Fruit fly (Drosophila melanogaster) whole organism, embryonic: ENCODE measurements around the gene por.

ENCODE experiments used
- Adf1 ChIP-seq: fragments of 200-800 bp; sonication (Bioruptor generic); IDR thresholded peaks from 2 replicates; pipeline ENCODE4 v1.3.6; 2022; ENCODE audit warnings: missing biosample characterization, missing genetic modification characterization
- Antp ChIP-seq: fragments of 200-800 bp; sonication (Bioruptor generic); optimal IDR thresholded peaks from 3 replicates; lab custom pipeline; 2016; ENCODE audit warnings: missing biosample characterization, missing genetic modification characterization
- Awh ChIP-seq: fragments of 200-800 bp; sonication (Bioruptor generic); IDR thresholded peaks from 2 replicates; pipeline ENCODE4, ENCODE4 v1.3.6; 2022; ENCODE audit warnings: missing biosample characterization, missing genetic modification characterization
- B-H1 ChIP-seq: fragments of 200-800 bp; sonication (Bioruptor generic); IDR thresholded peaks from 3 replicates; pipeline ENCODE4 v1.3.6; 2022; ENCODE audit warnings: missing biosample characterization, missing genetic modification characterization
- Bteb2 ChIP-seq: fragments of 200-800 bp; sonication (Bioruptor generic); optimal IDR thresholded peaks from 2 replicates; lab custom pipeline; 2016; ENCODE audit warnings: missing biosample characterization, missing genetic modification characterization
- CG10959 ChIP-seq: fragments of 200-800 bp; sonication (Bioruptor generic); IDR thresholded peaks from 2 replicates; pipeline ENCODE4 v1.3.6; 2022; ENCODE audit warnings: missing biosample characterization, missing genetic modification characterization
- CG10979 ChIP-seq: fragments of 200-800 bp; sonication (Bioruptor generic); optimal IDR thresholded peaks from 2 replicates; lab custom pipeline; 2018; ENCODE audit warnings: missing biosample characterization, mild to moderate bottlenecking, missing genetic modification characterization, moderate library complexity
- CG11695 ChIP-seq: fragments of 200-800 bp; sonication (Bioruptor generic); IDR thresholded peaks from 3 replicates; pipeline ENCODE4 v1.3.6; 2022; ENCODE audit warnings: missing biosample characterization, missing genetic modification characterization
- CG12299 ChIP-seq: fragments of 200-800 bp; sonication (Bioruptor generic); optimal IDR thresholded peaks from 2 replicates; lab custom pipeline; 2018; ENCODE audit warnings: missing biosample characterization, mild to moderate bottlenecking, missing genetic modification characterization
- CG13424 ChIP-seq: fragments of 200-800 bp; sonication (Bioruptor generic); optimal IDR thresholded peaks from 2 replicates; lab custom pipeline; 2019; ENCODE audit warnings: missing biosample characterization, mild to moderate bottlenecking, missing genetic modification characterization, moderate library complexity
- CG14710 ChIP-seq: fragments of 200-800 bp; sonication (Bioruptor generic); optimal IDR thresholded peaks from 3 replicates; lab custom pipeline; 2019; ENCODE audit warnings: missing biosample characterization, mild to moderate bottlenecking, missing genetic modification characterization, moderate library complexity
- CG18599 ChIP-seq: fragments of 200-800 bp; sonication (Bioruptor generic); optimal IDR thresholded peaks from 3 replicates; lab custom pipeline; 2017; ENCODE audit warnings: missing biosample characterization, missing genetic modification characterization, mild to moderate bottlenecking, moderate library complexity, missing genetic modification reagents
- CG18619 ChIP-seq: fragments of 200-800 bp; sonication (Bioruptor generic); optimal IDR thresholded peaks from 3 replicates; lab custom pipeline; 2017; ENCODE audit warnings: missing biosample characterization, mild to moderate bottlenecking, missing genetic modification characterization
- CG30431 ChIP-seq: fragments of 200-800 bp; sonication (Bioruptor generic); optimal IDR thresholded peaks from 2 replicates; lab custom pipeline; 2017; ENCODE audit warnings: missing biosample characterization, missing genetic modification characterization
- CG3163 ChIP-seq: fragments of 200-800 bp; sonication (Bioruptor generic); optimal IDR thresholded peaks from 3 replicates; lab custom pipeline; 2016; ENCODE audit warnings: missing biosample characterization, missing genetic modification characterization
- CG32772 ChIP-seq: fragments of 200-800 bp; sonication (Bioruptor generic); IDR thresholded peaks from 2 replicates; pipeline ENCODE4 v1.3.6; 2022; ENCODE audit warnings: missing biosample characterization, missing genetic modification characterization
- CG3407 ChIP-seq: fragments of 200-800 bp; sonication (Bioruptor generic); optimal IDR thresholded peaks from 2 replicates; lab custom pipeline; 2018; ENCODE audit warnings: missing biosample characterization, mild to moderate bottlenecking, missing genetic modification characterization
- CG3726 ChIP-seq: fragments of 200-800 bp; sonication (Bioruptor generic); IDR thresholded peaks from 3 replicates; pipeline ENCODE4, ENCODE4 v1.3.6; 2022; ENCODE audit warnings: missing biosample characterization, missing genetic modification characterization
- CG4404 ChIP-seq: fragments of 200-800 bp; sonication (Bioruptor generic); IDR thresholded peaks from 2 replicates; pipeline ENCODE4 v1.3.6; 2022; ENCODE audit warnings: missing biosample characterization, missing genetic modification characterization
- CG5180 ChIP-seq: fragments of 200-800 bp; sonication (Bioruptor generic); optimal IDR thresholded peaks from 3 replicates; lab custom pipeline; 2017; ENCODE audit warnings: missing biosample characterization, missing genetic modification characterization, mild to moderate bottlenecking, moderate library complexity, missing genetic modification reagents
- CG5245 ChIP-seq: fragments of 200-800 bp; sonication (Bioruptor generic); optimal IDR thresholded peaks from 3 replicates; lab custom pipeline; 2016; ENCODE audit warnings: missing biosample characterization, missing genetic modification characterization
- CG6175 ChIP-seq: fragments of 200-800 bp; sonication (Bioruptor generic); IDR thresholded peaks from 3 replicates; pipeline ENCODE4 v1.3.6; 2022; ENCODE audit warnings: missing biosample characterization, missing genetic modification characterization
- CG7745 ChIP-seq: fragments of 200-800 bp; sonication (Bioruptor generic); optimal IDR thresholded peaks from 2 replicates; lab custom pipeline; 2018; ENCODE audit warnings: missing biosample characterization, mild to moderate bottlenecking, missing genetic modification characterization, moderate library complexity
- CG7839 ChIP-seq: fragments of 200-800 bp; sonication (Bioruptor generic); optimal IDR thresholded peaks from 3 replicates; lab custom pipeline; 2018; ENCODE audit warnings: missing biosample characterization, mild to moderate bottlenecking, missing genetic modification characterization, moderate library complexity
- CG8281 ChIP-seq: fragments of 200-800 bp; sonication (Bioruptor generic); optimal IDR thresholded peaks from 2 replicates; lab custom pipeline; 2018; ENCODE audit warnings: missing biosample characterization, mild to moderate bottlenecking, missing genetic modification characterization, moderate library complexity
- CG9215 ChIP-seq: fragments of 200-800 bp; sonication (Bioruptor generic); IDR thresholded peaks from 2 replicates; pipeline ENCODE4 v1.3.6; 2022; ENCODE audit warnings: missing biosample characterization, missing genetic modification characterization
- Lhr ChIP-seq: fragments of 200-800 bp; sonication (Bioruptor generic); optimal IDR thresholded peaks from 3 replicates; lab custom pipeline; 2017; ENCODE audit warnings: mild to moderate bottlenecking, missing biosample characterization, missing genetic modification reagents, missing genetic modification characterization
- Myb ChIP-seq: fragments of 200-800 bp; sonication (Bioruptor generic); optimal IDR thresholded peaks from 2 replicates; lab custom pipeline; 2016; ENCODE audit warnings: missing biosample characterization, missing genetic modification characterization
- NFAT ChIP-seq: fragments of 200-800 bp; sonication (Bioruptor generic); IDR thresholded peaks from 2 replicates; pipeline ENCODE4 v1.3.6; 2022; ENCODE audit warnings: missing biosample characterization, missing genetic modification characterization
- Nf-YA ChIP-seq: fragments of 200-800 bp; sonication (Bioruptor generic); IDR thresholded peaks from 2 replicates; pipeline ENCODE4 v1.3.6; 2022; ENCODE audit warnings: missing biosample characterization, missing genetic modification characterization
- Sry-β ChIP-seq: fragments of 200-800 bp; sonication (Bioruptor generic); optimal IDR thresholded peaks from 2 replicates; lab custom pipeline; 2018; ENCODE audit warnings: missing biosample characterization, mild to moderate bottlenecking, missing genetic modification characterization, moderate library complexity
- Sry-δ ChIP-seq: fragments of 200-800 bp; sonication (Bioruptor generic); optimal IDR thresholded peaks from 2 replicates; lab custom pipeline; 2016; ENCODE audit warnings: missing biosample characterization, missing genetic modification characterization
- Tbp ChIP-seq: fragments of >200 bp; optimal IDR thresholded peaks from 2 replicates; lab custom pipeline; 2018; ENCODE audit warnings: missing biosample characterization, missing genetic modification characterization
- Vsx1 ChIP-seq: fragments of 200-800 bp; sonication (Bioruptor generic); optimal IDR thresholded peaks from 2 replicates; lab custom pipeline; 2017; ENCODE audit warnings: missing biosample characterization, mild to moderate bottlenecking, missing genetic modification characterization, missing genetic modification reagents
- ab ChIP-seq: fragments of 200-800 bp; sonication (Bioruptor generic); optimal IDR thresholded peaks from 2 replicates; lab custom pipeline; 2016; ENCODE audit warnings: missing biosample characterization, missing genetic modification characterization
- ac ChIP-seq: fragments of 200-800 bp; sonication (Bioruptor generic); optimal IDR thresholded peaks from 3 replicates; lab custom pipeline; 2017; ENCODE audit warnings: missing biosample characterization, mild to moderate bottlenecking, missing genetic modification characterization
- cas ChIP-seq: fragments of 200-800 bp; sonication (Bioruptor generic); IDR thresholded peaks from 2 replicates; pipeline ENCODE4 v1.3.6; 2022; ENCODE audit warnings: missing biosample characterization, missing genetic modification characterization
- crol ChIP-seq: fragments of 200-800 bp; sonication (Bioruptor generic); IDR thresholded peaks from 2 replicates; pipeline ENCODE4 v1.3.6; 2022; ENCODE audit warnings: missing biosample characterization, missing genetic modification characterization
- danr ChIP-seq: fragments of 200-800 bp; sonication (Bioruptor generic); IDR thresholded peaks from 2 replicates; pipeline ENCODE4 v1.3.6; 2022; ENCODE audit warnings: missing biosample characterization, missing genetic modification characterization
- disco-r ChIP-seq: fragments of 200-800 bp; sonication (Bioruptor generic); optimal IDR thresholded peaks from 2 replicates; lab custom pipeline; 2016; ENCODE audit warnings: missing biosample characterization, missing genetic modification characterization
- eve ChIP-seq, 2 experiments: fragments of >200 bp; optimal IDR thresholded peaks; 2 replicates each; lab custom pipeline; 2017; ENCODE audit warnings: missing biosample characterization in 2 of 2, missing genetic modification characterization in 2 of 2
- gt ChIP-seq: fragments of 200-800 bp; sonication (Bioruptor generic); IDR thresholded peaks from 2 replicates; pipeline ENCODE4 v1.3.6; 2022; ENCODE audit warnings: missing biosample characterization, missing genetic modification characterization
- kah ChIP-seq: fragments of 200-800 bp; sonication (Bioruptor generic); optimal IDR thresholded peaks from 2 replicates; lab custom pipeline; 2018; ENCODE audit warnings: missing biosample characterization, mild to moderate bottlenecking, missing genetic modification characterization
- luna ChIP-seq: fragments of 200-800 bp; sonication (Bioruptor generic); optimal IDR thresholded peaks from 2 replicates; lab custom pipeline; 2016; ENCODE audit warnings: missing biosample characterization, missing genetic modification characterization
- pan ChIP-seq, 4 experiments: fragments of >200 bp in 3 of 4; fragments of 200-800 bp in 1 of 4; sonication (Bioruptor generic) in 1 of 4; optimal IDR thresholded peaks in 3 of 4; IDR thresholded peaks in 1 of 4; 2 replicates each; pipeline versions ENCODE4 v1.3.6 to Lab custom; 2017 to 2022; ENCODE audit warnings: missing biosample characterization in 2 of 4, missing genetic modification characterization in 2 of 4, mixed read lengths in 1 of 4
- prd ChIP-seq, 3 experiments: fragments of >200 bp in 2 of 3; fragments of 200-800 bp in 1 of 3; sonication (Bioruptor generic) in 1 of 3; optimal IDR thresholded peaks in 2 of 3; IDR thresholded peaks in 1 of 3; 2 replicates in 2 of 3; 3 replicates in 1 of 3; pipeline versions ENCODE4 v1.3.6 to Lab custom; 2017 to 2022; ENCODE audit warnings: missing biosample characterization in 1 of 3, missing genetic modification characterization in 1 of 3
- tio ChIP-seq: fragments of 200-800 bp; sonication (Bioruptor generic); optimal IDR thresholded peaks from 2 replicates; lab custom pipeline; 2017; ENCODE audit warnings: missing biosample characterization, missing genetic modification characterization, inconsistent platforms
- usp ChIP-seq: fragments of >200 bp; optimal IDR thresholded peaks from 2 replicates; lab custom pipeline; 2017; ENCODE audit warnings: missing biosample characterization, missing genetic modification characterization
- zfh2 ChIP-seq: fragments of 200-800 bp; sonication (Bioruptor generic); optimal IDR thresholded peaks from 2 replicates; lab custom pipeline; 2016; ENCODE audit warnings: missing biosample characterization, missing genetic modification characterization

por gene

DNA sequence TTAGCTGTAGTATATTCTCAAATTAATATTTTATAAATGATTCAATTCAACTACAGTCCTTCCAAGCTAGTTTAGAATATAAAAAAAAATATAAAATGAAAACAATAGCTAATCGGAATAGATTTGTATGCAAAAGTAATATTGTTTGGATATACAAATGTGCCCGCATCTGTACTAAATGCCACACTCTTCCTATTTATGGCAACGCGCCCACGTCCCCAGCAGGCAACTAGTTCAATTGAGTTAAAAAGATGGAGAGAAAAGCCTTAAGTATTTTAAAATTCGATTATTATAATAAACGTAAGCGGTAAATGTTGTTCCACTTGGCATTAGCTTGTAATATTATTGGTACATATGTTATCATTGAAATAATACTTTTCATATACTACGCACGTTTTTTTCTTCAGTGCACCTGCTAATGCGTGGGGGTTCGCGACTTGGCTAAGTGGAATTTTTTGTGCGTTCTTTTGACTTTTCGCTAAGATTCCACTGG, 26.0 kb upstream of the por start (continued):
- TF ChIP-seq Bteb2 (GFP tag; lab: Kevin White, UChicago) (peak; percentile 46), CG4404 (GFP tag; lab: Robert Waterston, UW) (0 out of 2 replicates have a peak, but pooled peaks have one; percentile 32), zfh2 (GFP tag; lab: Kevin White, UChicago) (peak; percentile 49), CG3163 (no peak), CG12299 (tag; lab: Kevin White, UChicago) (no peak), luna (GFP tag; lab: Kevin White, UChicago) (no peak), CG9215 (peak; percentile 28; the same call in 1 of the 2 replicates), CG5180 (GFP tag; lab: Kevin White, UChicago) (peak; percentile 25), CG5245 (no peak), CG10979 (tag; lab: Kevin White, UChicago) (peak; percentile 78), Tbp (GFP tag; lab: Kevin White, UChicago) (no peak), cas (no peak), Awh (GFP tag; lab: Robert Waterston, UW) (0 out of 2 replicates have a peak, but pooled peaks have one; percentile 44), Lhr (GFP tag; lab: Kevin White, UChicago) (peak; percentile 14), CG7745 (tag; lab: Kevin White, UChicago) (no peak), tio (GFP tag; lab: Kevin White, UChicago) (peak; percentile 88), CG14710 (tag; lab: Kevin White, UChicago) (peak; percentile 52), CG11695 (GFP tag; lab: Robert Waterston, UW) (peak; percentile 51; the same call in 2 of the 3 replicates), Adf1 (GFP tag; lab: Robert Waterston, UW) (no peak), CG18619 (GFP tag; lab: Kevin White, UChicago) (peak; percentile 66), Antp (GFP tag; lab: Kevin White, UChicago) (peak; percentile 35), CG6175 (GFP tag; lab: Robert Waterston, UW) (0 out of 3 replicates have a peak, but pooled peaks have one; percentile 19), danr (peak; percentile 56; the same call in 1 of the 2 replicates), usp (GFP tag; lab: Kevin White, UChicago) (no peak), Sry-δ (no peak), prd (optimal IDR thresholded peaks at IDR 0.05; lab: Kevin White, UChicago) (no peak), prd (GFP tag; IDR thresholded peaks at IDR 0.05; lab: Robert Waterston, UW) (peak; percentile 52; the same call in 2 of the 3 replicates), CG30431 (GFP tag; lab: Kevin White, UChicago) (peak; percentile 51), CG3726 (GFP tag; lab: Robert Waterston, UW) (0 out of 3 replicates have a peak, but pooled peaks have one; percentile 4), gt (no peak), eve (GFP tag; optimal IDR thresholded peaks at IDR 0.05; lab: Kevin White, UChicago) (peak in 1 of 2 experiments; percentile 84), crol (no peak), CG18599 (GFP tag; lab: Kevin White, UChicago) (peak; percentile 61), disco-r (no peak), ac (no peak), NFAT (GFP tag; lab: Robert Waterston, UW) (peak; percentile 81), CG8281 (peak; percentile 54), Vsx1 (peak; percentile 64), kah (peak; percentile 15), Myb (GFP tag; lab: Kevin White, UChicago) (peak; percentile 8), Nf-YA (GFP tag; lab: Robert Waterston, UW) (no peak), CG32772 (GFP tag; lab: Robert Waterston, UW) (peak; percentile 37; the same call in 1 of the 2 replicates), B-H1 (GFP tag; lab: Robert Waterston, UW) (no peak; the same call in 1 of the 3 replicates), ab (GFP tag; lab: Kevin White, UChicago) (peak; percentile 40), CG13424 (tag; lab: Kevin White, UChicago) (peak; percentile 76), CG7839 (peak; percentile 83), Sry-β (no peak), pan (optimal IDR thresholded peaks at IDR 0.05; lab: Kevin White, UChicago) (no peak), pan (GFP tag; optimal IDR thresholded peaks at IDR 0.05 in 1 of 2, IDR thresholded peaks at IDR 0.05 in 1 of 2) (peak in 1 of 2 experiments; percentile 46), CG10959 (GFP tag; lab: Robert Waterston, UW) (no peak), CG3407 (GFP tag; lab: Kevin White, UChicago) (peak; percentile 58)
